Fruit fly (Drosophila melanogaster): ENCODE measurements around the gene Cpsf100.

Cpsf100 gene

DNA sequence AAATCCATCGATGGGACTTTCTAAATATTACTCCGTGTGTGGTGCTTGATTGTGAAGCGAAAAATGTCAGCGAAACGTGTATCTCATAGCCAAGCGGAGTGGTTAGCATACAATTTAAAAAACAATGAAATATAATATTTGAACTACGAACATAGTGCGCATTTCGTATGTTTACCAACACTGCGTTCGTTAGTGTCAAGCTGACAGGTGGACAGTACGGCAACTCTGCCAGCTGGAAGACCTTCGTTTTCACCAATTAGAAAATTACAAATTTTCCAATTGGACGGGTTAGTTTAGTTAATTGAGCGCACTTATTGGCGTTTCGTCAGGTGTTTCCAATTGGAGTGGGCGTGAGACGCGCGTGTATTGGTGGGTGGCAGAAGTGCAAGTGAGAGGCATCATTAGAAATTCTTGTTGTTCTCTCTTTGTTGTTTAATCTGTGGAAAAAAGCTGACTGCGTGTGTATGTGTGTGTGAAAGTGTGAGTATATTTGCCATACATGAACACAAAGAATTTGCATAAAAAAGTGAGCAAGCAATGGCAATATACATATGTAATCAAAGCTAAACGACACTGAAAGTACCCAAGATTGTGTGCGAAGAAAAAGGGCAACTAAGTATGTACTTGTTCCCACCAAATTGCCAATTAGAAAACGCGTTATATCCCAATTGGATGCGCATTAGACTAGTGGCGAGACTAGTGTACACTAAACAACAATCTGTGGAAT is 5.5 kb downstream of the Cpsf100 start (continued):
- TF ChIP-seq CG34406 (GFP tag; optimal IDR thresholded peaks at IDR 0.05) (peak; percentile 24), CG11294 (GFP tag; IDR thresholded peaks at IDR 0.05) (no peak), CG11762 (GFP tag; optimal IDR thresholded peaks at IDR 0.05; ENCODE audit: insufficient read depth) (peak; percentile 2), dac (GFP tag; optimal IDR thresholded peaks at IDR 0.05) (no peak), Eip75B (GFP tag; optimal IDR thresholded peaks at IDR 0.05) (no peak), Gug (GFP tag; IDR thresholded peaks at IDR 0.05) (no peak), Blimp-1 (GFP tag; optimal IDR thresholded peaks at IDR 0.05) (no peak), net (GFP tag; optimal IDR thresholded peaks at IDR 0.05) (peak; percentile 29), CG3919 (GFP tag; optimal IDR thresholded peaks at IDR 0.05) (no peak), topi (GFP tag; optimal IDR thresholded peaks at IDR 0.05) (no peak), acj6 (GFP tag; optimal IDR thresholded peaks at IDR 0.05) (peak; percentile 35), CG31627 (GFP tag; optimal IDR thresholded peaks at IDR 0.05) (peak; percentile 52), CG6808 (GFP tag; optimal IDR thresholded peaks at IDR 0.05) (no peak), Eip93F (GFP tag; optimal IDR thresholded peaks at IDR 0.05) (no peak), Sox102F (GFP tag; optimal IDR thresholded peaks at IDR 0.05) (no peak), Sox14 (GFP tag; optimal IDR thresholded peaks at IDR 0.05) (peak; percentile 85), Hr39 (GFP tag; optimal IDR thresholded peaks at IDR 0.05) (peak; percentile 64)

- TF ChIP-seq Ets21C (GFP tag; optimal IDR thresholded peaks at IDR 0.05) (no peak), CG31627 (GFP tag; optimal IDR thresholded peaks at IDR 0.05) (no peak), eg (GFP tag; IDR thresholded peaks at IDR 0.05) (peak; percentile 60; the same call in 1 of the 3 replicates), Met (GFP tag; optimal IDR thresholded peaks at IDR 0.05) (no peak), CG11762 (GFP tag; optimal IDR thresholded peaks at IDR 0.05; ENCODE audit: insufficient read depth) (peak; percentile 30), OdsH (GFP tag; optimal IDR thresholded peaks at IDR 0.05) (no peak), CG15336 (GFP tag; IDR thresholded peaks at IDR 0.05) (peak; percentile 75), lz (GFP tag; optimal IDR thresholded peaks at IDR 0.05) (peak; percentile 11), Ets96B (tag; optimal IDR thresholded peaks at IDR 0.05) (peak; percentile 61), CG8119 (GFP tag; IDR thresholded peaks at IDR 0.05) (peak; percentile 66; the same call in 2 of the 3 replicates), Sox14 (GFP tag; optimal IDR thresholded peaks at IDR 0.05) (no peak), fd85E (GFP tag; optimal IDR thresholded peaks at IDR 0.05) (no peak), CG11294 (GFP tag; IDR thresholded peaks at IDR 0.05) (0 out of 2 replicates have a peak, but pooled peaks have one; percentile 17), esn (GFP tag; optimal IDR thresholded peaks at IDR 0.05) (peak; percentile 45), topi (GFP tag; optimal IDR thresholded peaks at IDR 0.05) (no peak), CG11902 (GFP tag; optimal IDR thresholded peaks at IDR 0.05) (peak; percentile 17), CG32006 (GFP tag; optimal IDR thresholded peaks at IDR 0.05) (no peak), CG3032 (tag; optimal IDR thresholded peaks at IDR 0.05) (peak; percentile 50), fd59A (GFP tag; optimal IDR thresholded peaks at IDR 0.05) (peak; percentile 27), CG7368 (GFP tag; optimal IDR thresholded peaks at IDR 0.05) (peak; percentile 20), CG34406 (GFP tag; optimal IDR thresholded peaks at IDR 0.05) (no peak), Blimp-1 (GFP tag; optimal IDR thresholded peaks at IDR 0.05) (no peak), CG6792 (GFP tag; optimal IDR thresholded peaks at IDR 0.05) (no peak), CG6163 (GFP tag; IDR thresholded peaks at IDR 0.05) (0 out of 3 replicates have a peak, but pooled peaks have one; percentile 48)
Observed at dm6 chr3R:29040526-29041195, 6.3 kb downstream of the Cpsf100 start.

- TF ChIP-seq CG8119 (GFP tag; IDR thresholded peaks at IDR 0.05) (no peak), fkh (GFP tag; optimal IDR thresholded peaks at IDR 0.05) (peak; percentile 74)
Observed at dm6 chr3R:29049055-29049722, 14.8 kb downstream of the Cpsf100 start, which contains the start of gene CG11837. Gene CG11837, plus strand, starts transcription at chr3R:29049493.
